Worm (Caenorhabditis elegans) whole organism, L3 larva: Measurements from ENCODE around the gene hal-3.

Source experiments
- R02D3.7 ChIP-seq: fragments of 150-350 bp; optimal IDR thresholded peaks from 2 replicates; lab custom pipeline; 2014; ENCODE audit warnings: missing biosample characterization, missing genetic modification characterization
- ZK546.5 ChIP-seq: sonication (generic microtip); optimal IDR thresholded peaks from 2 replicates; lab custom pipeline; 2017; ENCODE audit warnings: missing biosample characterization, missing genetic modification characterization
- aly-2 ChIP-seq: fragments of 150-350 bp; optimal IDR thresholded peaks from 2 replicates; lab custom pipeline; 2014; ENCODE audit warnings: missing biosample characterization, missing genetic modification characterization
- ama-1 ChIP-seq: fragments of 150-350 bp; optimal IDR thresholded peaks from 2 replicates; lab custom pipeline; 2018
- ceh-16 ChIP-seq: sonication (generic microtip); optimal IDR thresholded peaks from 2 replicates; lab custom pipeline; 2017; ENCODE audit warnings: missing biosample characterization, missing genetic modification characterization
- ceh-28 ChIP-seq: fragments of 150-350 bp; optimal IDR thresholded peaks from 2 replicates; lab custom pipeline; 2014; ENCODE audit warnings: missing biosample characterization, missing genetic modification reagents, missing genetic modification characterization
- ceh-82 ChIP-seq: fragments of 150-350 bp; optimal IDR thresholded peaks from 2 replicates; lab custom pipeline; 2014; ENCODE audit warnings: missing biosample characterization, missing genetic modification characterization
- ceh-9 ChIP-seq: sonication (generic microtip); optimal IDR thresholded peaks from 2 replicates; lab custom pipeline; 2018; ENCODE audit warnings: missing biosample characterization, missing genetic modification characterization
- daf-12 ChIP-seq: fragments of 150-350 bp; optimal IDR thresholded peaks from 2 replicates; lab custom pipeline; 2014; ENCODE audit warnings: missing biosample characterization, missing genetic modification reagents, missing genetic modification characterization
- egl-27 ChIP-seq: sonication (generic microtip); optimal IDR thresholded peaks from 4 replicates; lab custom pipeline; 2017; ENCODE audit warnings: missing biosample characterization, missing genetic modification reagents, missing genetic modification characterization
- egl-5 ChIP-seq: fragments of 150-350 bp; optimal IDR thresholded peaks from 2 replicates; lab custom pipeline; 2017; ENCODE audit warnings: missing biosample characterization, missing genetic modification reagents, missing genetic modification characterization, inconsistent platforms
- elt-1 ChIP-seq: fragments of 150-350 bp; optimal IDR thresholded peaks from 2 replicates; lab custom pipeline; 2014; ENCODE audit warnings: missing biosample characterization, missing genetic modification characterization
- elt-2 ChIP-seq: sonication (generic microtip); optimal IDR thresholded peaks from 2 replicates; lab custom pipeline; 2016; ENCODE audit warnings: missing genetic modification reagents, mild to moderate bottlenecking, missing genetic modification characterization, missing compliant biosample characterization
- elt-3 ChIP-seq, 3 experiments: fragments of 150-350 bp in 1 of 3; sonication (generic microtip) in 2 of 3; optimal IDR thresholded peaks; 2 replicates in 2 of 3; 4 replicates in 1 of 3; lab custom pipeline; 2014 to 2017; ENCODE audit warnings: missing biosample characterization in 3 of 3, missing genetic modification characterization in 3 of 3
- eor-1 ChIP-seq, 2 experiments: fragments of 150-350 bp; optimal IDR thresholded peaks; 2 replicates each; lab custom pipeline; 2014 to 2018; ENCODE audit warnings: missing biosample characterization in 2 of 2, missing genetic modification characterization in 2 of 2
- fkh-10 ChIP-seq: sonication (generic microtip); optimal IDR thresholded peaks from 2 replicates; lab custom pipeline; 2017; ENCODE audit warnings: missing biosample characterization, missing genetic modification reagents, missing genetic modification characterization
- fkh-2 ChIP-seq: fragments of 150-350 bp; optimal IDR thresholded peaks from 2 replicates; lab custom pipeline; 2014; ENCODE audit warnings: missing biosample characterization, missing genetic modification reagents, missing genetic modification characterization
- hmg-11 ChIP-seq: sonication (generic microtip); optimal IDR thresholded peaks from 2 replicates; lab custom pipeline; 2016; ENCODE audit warnings: missing genetic modification characterization, missing compliant biosample characterization
- jun-1 ChIP-seq: fragments of 150-350 bp; optimal IDR thresholded peaks from 2 replicates; lab custom pipeline; 2014; ENCODE audit warnings: missing biosample characterization, missing genetic modification reagents, missing genetic modification characterization
- lin-15B ChIP-seq: fragments of 150-350 bp; optimal IDR thresholded peaks from 2 replicates; lab custom pipeline; 2014; ENCODE audit warnings: missing biosample characterization, missing genetic modification characterization
- lin-39 ChIP-seq: fragments of 150-350 bp; optimal IDR thresholded peaks from 2 replicates; lab custom pipeline; 2018; ENCODE audit warnings: missing biosample characterization, missing genetic modification reagents, missing genetic modification characterization
- lsy-12 ChIP-seq: sonication (generic microtip); optimal IDR thresholded peaks from 2 replicates; lab custom pipeline; 2016; ENCODE audit warnings: mild to moderate bottlenecking, missing genetic modification characterization, missing compliant biosample characterization
- mdl-1 ChIP-seq: fragments of 150-350 bp; optimal IDR thresholded peaks from 2 replicates; lab custom pipeline; 2014; ENCODE audit warnings: missing biosample characterization, missing genetic modification characterization
- mml-1 ChIP-seq: fragments of 150-350 bp; sonication (generic microtip); optimal IDR thresholded peaks from 3 replicates; lab custom pipeline; 2014; ENCODE audit warnings: missing biosample characterization, missing genetic modification characterization
- nfya-1 ChIP-seq: sonication (generic microtip); optimal IDR thresholded peaks from 2 replicates; lab custom pipeline; 2017; ENCODE audit warnings: missing genetic modification characterization, mild to moderate bottlenecking, missing compliant biosample characterization, antibody characterized with exemption, moderate library complexity; ENCODE audit not compliant: insufficient read depth
- nhr-11 ChIP-seq: fragments of 150-350 bp; optimal IDR thresholded peaks from 2 replicates; lab custom pipeline; 2014; ENCODE audit warnings: missing biosample characterization, missing genetic modification characterization
- nhr-23 ChIP-seq: fragments of 150-350 bp; optimal IDR thresholded peaks from 2 replicates; lab custom pipeline; 2014; ENCODE audit warnings: missing biosample characterization, missing genetic modification reagents, missing genetic modification characterization
- nhr-25 ChIP-seq: sonication (generic microtip); optimal IDR thresholded peaks from 2 replicates; lab custom pipeline; 2017; ENCODE audit warnings: missing biosample characterization, missing genetic modification characterization
- nhr-28 ChIP-seq: fragments of 150-350 bp; optimal IDR thresholded peaks from 2 replicates; lab custom pipeline; 2014; ENCODE audit warnings: missing biosample characterization, missing genetic modification characterization
- nhr-76 ChIP-seq: fragments of 150-350 bp; sonication (generic microtip); optimal IDR thresholded peaks from 5 replicates; lab custom pipeline; 2014; ENCODE audit warnings: missing biosample characterization, missing genetic modification characterization
- pha-4 ChIP-seq: fragments of 150-350 bp; optimal IDR thresholded peaks from 2 replicates; lab custom pipeline; 2014; ENCODE audit warnings: missing biosample characterization, missing genetic modification reagents, missing genetic modification characterization
- pqm-1 ChIP-seq: fragments of 150-350 bp; optimal IDR thresholded peaks from 2 replicates; lab custom pipeline; 2017; ENCODE audit warnings: missing biosample characterization, missing genetic modification characterization, inconsistent platforms
- sea-2 ChIP-seq: fragments of 150-350 bp; sonication (generic microtip); optimal IDR thresholded peaks from 4 replicates; lab custom pipeline; 2014; ENCODE audit warnings: missing biosample characterization, missing genetic modification reagents, missing genetic modification characterization
- skn-1 ChIP-seq: fragments of 150-350 bp; optimal IDR thresholded peaks from 2 replicates; lab custom pipeline; 2014; ENCODE audit warnings: missing biosample characterization, missing genetic modification characterization
- snpc-4 ChIP-seq: fragments of 150-350 bp; optimal IDR thresholded peaks from 2 replicates; lab custom pipeline; 2014; ENCODE audit warnings: missing biosample characterization, missing genetic modification characterization
- unc-39 ChIP-seq: sonication (generic microtip); optimal IDR thresholded peaks from 4 replicates; lab custom pipeline; 2017; ENCODE audit warnings: missing biosample characterization, missing genetic modification characterization
- unc-62 ChIP-seq: fragments of 150-350 bp; sonication (generic microtip); optimal IDR thresholded peaks from 4 replicates; lab custom pipeline; 2014; ENCODE audit warnings: missing biosample characterization, missing genetic modification reagents, missing genetic modification characterization
- ztf-11 ChIP-seq: fragments of 150-350 bp; optimal IDR thresholded peaks from 2 replicates; lab custom pipeline; 2014; ENCODE audit warnings: missing biosample characterization, missing genetic modification characterization
- ztf-4 ChIP-seq: fragments of 150-350 bp; optimal IDR thresholded peaks from 2 replicates; lab custom pipeline; 2014; ENCODE audit warnings: missing biosample characterization, missing genetic modification characterization

hal-3 gene

ce11 chrII:9606485-9607036, 10.4 kb downstream of the hal-3 start:
- no peak for TF ChIP-seq lin-39 (tag; lab: Kevin White, UChicago)
- TF ChIP-seq ama-1 (lab: Kevin White, UChicago): peak; percentile 17
- peak; percentile 20 for TF ChIP-seq elt-2 (tag; lab: Kevin White, UChicago)
- TF ChIP-seq pha-4 (tag; lab: Kevin White, UChicago): peak; percentile 13

ce11 chrII:9605954-9606353, 11.0 kb downstream of the hal-3 start:
- peak; percentile 30 for TF ChIP-seq nhr-23 (tag; lab: Kevin White, UChicago)
- TF ChIP-seq lin-39 (tag; lab: Kevin White, UChicago): no peak
- no peak for TF ChIP-seq elt-2 (tag; lab: Kevin White, UChicago)
- no peak for TF ChIP-seq snpc-4 (tag; lab: Kevin White, UChicago)
- peak; percentile 93 for TF ChIP-seq elt-1 (tag; lab: Kevin White, UChicago)
- no peak for TF ChIP-seq ceh-9 (tag; lab: Kevin White, UChicago)
- TF ChIP-seq sea-2: no peak

ce11 chrII:9605336-9605735, 11.6 kb downstream of the hal-3 start, which contains the start of gene nhr-19:
Gene nhr-19 (minus strand): TSS chrII:9605526.
- TF ChIP-seq pha-4 (tag; lab: Kevin White, UChicago): peak; percentile 85
- TF ChIP-seq mdl-1: peak; percentile 17
- TF ChIP-seq jun-1: no peak
- TF ChIP-seq R02D3.7: no peak
- no peak for TF ChIP-seq skn-1 (tag; lab: Kevin White, UChicago)

ce11 chrII:9604685-9605084, 12.2 kb downstream of the hal-3 start:
- TF ChIP-seq elt-2 (tag; lab: Kevin White, UChicago): peak; percentile 24
- TF ChIP-seq aly-2: no peak
- TF ChIP-seq elt-3 (tag; optimal IDR thresholded peaks at IDR 0.05; lab: Kevin White, UChicago): no peak
- no peak for TF ChIP-seq ceh-28 (tag; lab: Kevin White, UChicago)
- no peak for TF ChIP-seq egl-5 (tag; lab: Kevin White, UChicago)
- no peak for TF ChIP-seq mdl-1
- TF ChIP-seq lsy-12 (tag; lab: Kevin White, UChicago): no peak
- no peak for TF ChIP-seq fkh-10 (GFP tag; lab: Kevin White, UChicago)
- no peak for TF ChIP-seq lin-39 (tag; lab: Kevin White, UChicago)
- no peak for TF ChIP-seq ztf-4 (tag; lab: Kevin White, UChicago)
- peak; percentile 53 for TF ChIP-seq pqm-1 (tag; lab: Kevin White, UChicago)
- TF ChIP-seq mml-1 (tag; lab: Kevin White, UChicago): no peak
- no peak for TF ChIP-seq lin-15B (tag; lab: Kevin White, UChicago)
- peak; percentile 3 for TF ChIP-seq pha-4 (tag; lab: Kevin White, UChicago)
- peak; percentile 18 for TF ChIP-seq skn-1 (tag; lab: Kevin White, UChicago)

- TF ChIP-seq pqm-1 (tag; lab: Kevin White, UChicago) (peak; percentile 87), lin-39 (tag; lab: Kevin White, UChicago) (peak; percentile 34), hmg-11 (no peak), nfya-1 (tag; lab: Kevin White, UChicago) (peak; percentile 3), ama-1 (lab: Kevin White, UChicago) (peak; percentile 35), eor-1 (tag; optimal IDR thresholded peaks at IDR 0.05; lab: Kevin White, UChicago) (no peak), pha-4 (tag; lab: Kevin White, UChicago) (peak; percentile 18), elt-2 (tag; lab: Kevin White, UChicago) (peak; percentile 68)
Measured at ce11 chrII:9604063-9604462, 12.9 kb downstream of the hal-3 start.

- TF ChIP-seq fkh-10 (GFP tag; lab: Kevin White, UChicago) (no peak), aly-2 (no peak), mdl-1 (peak; percentile 100), ceh-82 (tag; lab: Kevin White, UChicago) (no peak), ceh-16 (tag; lab: Kevin White, UChicago) (no peak), nhr-25 (tag; lab: Kevin White, UChicago) (peak; percentile 97), unc-62 (GFP tag; lab: Kevin White, UChicago) (peak; percentile 91), mml-1 (tag; lab: Kevin White, UChicago) (peak; percentile 69), ceh-9 (tag; lab: Kevin White, UChicago) (no peak), ZK546.5 (tag; lab: Kevin White, UChicago) (no peak), ztf-11 (tag; lab: Kevin White, UChicago) (no peak), unc-39 (tag; lab: Kevin White, UChicago) (no peak), ceh-28 (tag; lab: Kevin White, UChicago) (peak; percentile 81), ztf-4 (tag; lab: Kevin White, UChicago) (peak; percentile 75), snpc-4 (tag; lab: Kevin White, UChicago) (peak; percentile 42), nhr-28 (no peak), pha-4 (tag; lab: Kevin White, UChicago) (peak; percentile 99), elt-1 (tag; lab: Kevin White, UChicago) (peak; percentile 73), egl-27 (peak; percentile 41), eor-1 (tag; optimal IDR thresholded peaks at IDR 0.05; lab: Kevin White, UChicago) (no peak), nhr-76 (tag; lab: Kevin White, UChicago) (peak; percentile 67), fkh-2 (tag; lab: Kevin White, UChicago) (peak; percentile 88), elt-3 (tag; optimal IDR thresholded peaks at IDR 0.05; lab: Kevin White, UChicago) (peak in 2 of 3 experiments; percentile 9 to 91), nfya-1 (tag; lab: Kevin White, UChicago) (peak; percentile 94), nhr-11 (peak; percentile 98), daf-12 (tag; lab: Kevin White, UChicago) (peak; percentile 10)
Measured at ce11 chrII:9603419-9603818, 13.5 kb downstream of the hal-3 start.
